Fruit fly (Drosophila melanogaster): ENCODE data around the gene Polr2G.

DNA sequence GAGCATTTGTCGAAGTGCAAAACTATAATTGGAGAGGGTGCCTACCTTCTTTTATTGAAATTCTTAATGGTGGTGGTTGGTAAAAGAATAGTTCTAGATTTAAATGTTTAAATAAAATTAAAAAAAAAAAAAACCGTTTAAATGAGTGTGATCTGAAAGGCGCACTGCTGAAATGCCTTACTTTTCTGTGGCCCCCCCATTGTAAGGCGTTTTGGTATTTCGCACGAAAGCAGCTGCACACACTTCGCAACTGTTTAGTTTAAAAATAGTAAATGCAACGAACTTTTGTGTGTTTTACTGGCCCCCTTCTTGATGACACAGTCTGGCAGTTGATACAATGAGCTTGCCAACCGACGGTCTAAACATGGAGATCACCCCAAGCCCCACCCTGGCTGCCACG, 45.4 kb upstream of the Polr2G start, which contains the start of the genes CG14864 and Zip88E:
- TF ChIP-seq CG8478 (optimal IDR thresholded peaks at IDR 0.05) (no peak), CTCF (optimal IDR thresholded peaks at IDR 0.05) (no peak)
